Worm (Caenorhabditis elegans) whole organism, early embryonic: Measurements from ENCODE around the gene Y41D4A.6.

Experiments
- B0310.2 ChIP-seq: sonication (generic microtip); optimal IDR thresholded peaks from 2 replicates; lab custom pipeline; 2016; ENCODE audit warnings: mild to moderate bottlenecking, missing genetic modification characterization, missing compliant biosample characterization
- F13C5.2 ChIP-seq: sonication (generic microtip); optimal IDR thresholded peaks from 2 replicates; lab custom pipeline; 2017; ENCODE audit warnings: mild to moderate bottlenecking, missing genetic modification characterization, inconsistent platforms, missing compliant biosample characterization
- ceh-13 ChIP-seq: fragments of 200-800 bp; sonication (Bioruptor generic); optimal IDR thresholded peaks from 2 replicates; lab custom pipeline; 2018; ENCODE audit warnings: mild to moderate bottlenecking, missing genetic modification characterization, missing compliant biosample characterization
- ets-7 ChIP-seq: sonication (generic microtip); optimal IDR thresholded peaks from 2 replicates; lab custom pipeline; 2016; ENCODE audit warnings: missing genotype, missing genetic modification characterization, missing compliant biosample characterization
- hmg-4 ChIP-seq: fragments of 200-800 bp; sonication (Bioruptor generic); optimal IDR thresholded peaks from 2 replicates; lab custom pipeline; 2018; ENCODE audit warnings: mild to moderate bottlenecking, missing genetic modification characterization, missing compliant biosample characterization
- hnd-1 ChIP-seq: sonication (generic microtip); optimal IDR thresholded peaks from 2 replicates; lab custom pipeline; 2016; ENCODE audit warnings: missing genetic modification characterization, missing compliant biosample characterization
- pes-1 ChIP-seq: fragments of 200-800 bp; sonication (Bioruptor generic); IDR thresholded peaks from 2 replicates; pipeline ENCODE4 v1.3.6; 2022; ENCODE audit warnings: missing genetic modification reagents, missing genetic modification characterization, missing compliant biosample characterization
- scrt-1 ChIP-seq: fragments of 200-800 bp; sonication (Bioruptor generic); IDR thresholded peaks from 2 replicates; pipeline ENCODE4 v1.3.6; 2022; ENCODE audit warnings: missing genetic modification characterization, missing compliant biosample characterization
- sea-1 ChIP-seq: fragments of 200-800 bp; sonication (Bioruptor generic); conservative IDR thresholded peaks from 2 replicates; pipeline ENCODE4 v1.3.6; 2022; ENCODE audit warnings: missing genetic modification characterization, missing compliant biosample characterization
- tbx-11 ChIP-seq: fragments of 200-800 bp; sonication (Bioruptor generic); IDR thresholded peaks from 2 replicates; pipeline ENCODE4 v1.3.6; 2022; ENCODE audit warnings: missing genetic modification characterization, missing compliant biosample characterization

Y41D4A.6 gene

DNA sequence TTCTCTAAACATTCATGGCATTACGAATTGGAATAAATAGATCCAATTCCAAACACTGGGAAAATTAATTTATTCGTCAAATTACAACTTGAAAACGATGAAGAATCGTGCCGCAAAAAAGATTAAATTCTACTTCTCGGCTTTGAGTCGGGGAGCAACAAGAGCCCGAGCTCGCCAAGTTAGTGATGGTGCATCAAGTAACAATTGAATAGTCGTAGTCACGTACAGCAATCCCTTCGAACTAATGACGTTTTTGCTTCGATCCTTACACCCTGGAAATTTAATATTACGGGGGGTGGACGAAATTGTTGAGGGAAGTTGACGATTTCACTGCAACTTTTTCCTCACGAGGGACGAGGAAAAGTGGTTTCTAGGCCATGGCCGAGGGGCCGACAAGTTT lies 53.7 kb downstream of the Y41D4A.6 start:
- TF ChIP-seq B0310.2 (tag; lab: Kevin White, UChicago) (no peak), tbx-11 (GFP tag; lab: Robert Waterston, UW) (no peak), scrt-1 (GFP tag; lab: Robert Waterston, UW) (no peak), hnd-1 (tag; lab: Kevin White, UChicago) (no peak), sea-1 (GFP tag; lab: Robert Waterston, UW) (no peak), hmg-4 (GFP tag; lab: Kevin White, UChicago) (no peak), ceh-13 (GFP tag; lab: Kevin White, UChicago) (no peak), pes-1 (no peak), F13C5.2 (no peak), ets-7 (tag; lab: Kevin White, UChicago) (no peak)
